Worm (Caenorhabditis elegans) whole organism, young adult: ENCODE measurements around the gene C05C12.5.

Source experiments
- B0261.1 ChIP-seq: sonication (generic microtip); optimal IDR thresholded peaks from 2 replicates; lab custom pipeline; 2016; ENCODE audit warnings: mild to moderate bottlenecking, missing genetic modification characterization, moderate library complexity, missing compliant biosample characterization
- C17E4.6 ChIP-seq: fragments of 200-800 bp; sonication (Bioruptor generic); IDR thresholded peaks from 2 replicates; pipeline ENCODE4 v1.3.6; 2022; ENCODE audit warnings: missing genetic modification reagents, missing genetic modification characterization, missing compliant biosample characterization
- F22D6.2 ChIP-seq: sonication (generic microtip); optimal IDR thresholded peaks from 2 replicates; lab custom pipeline; 2016; ENCODE audit warnings: mild to moderate bottlenecking, missing genetic modification characterization, missing compliant biosample characterization
- F39B2.1 ChIP-seq: fragments of 200-800 bp; sonication (Bioruptor generic); IDR thresholded peaks from 2 replicates; pipeline ENCODE4 v1.3.6; 2022; ENCODE audit warnings: missing genetic modification reagents, missing genetic modification characterization, missing compliant biosample characterization
- F52B5.7 ChIP-seq: sonication (generic microtip); optimal IDR thresholded peaks from 2 replicates; lab custom pipeline; 2016; ENCODE audit warnings: mild to moderate bottlenecking, missing genetic modification characterization, missing compliant biosample characterization
- T07F8.4 ChIP-seq: sonication (generic microtip); optimal IDR thresholded peaks from 2 replicates; lab custom pipeline; 2016; ENCODE audit warnings: mild to moderate bottlenecking, missing genetic modification characterization, moderate library complexity, missing compliant biosample characterization
- ZK185.1 ChIP-seq: sonication (generic microtip); optimal IDR thresholded peaks from 2 replicates; lab custom pipeline; 2016; ENCODE audit warnings: mild to moderate bottlenecking, missing genetic modification characterization, missing compliant biosample characterization; ENCODE audit not compliant: poor library complexity, severe bottlenecking
- akir-1 ChIP-seq: fragments of 200-800 bp; sonication (Bioruptor generic); optimal IDR thresholded peaks from 2 replicates; lab custom pipeline; 2018; ENCODE audit warnings: mild to moderate bottlenecking, missing genetic modification characterization, moderate library complexity, missing compliant biosample characterization
- atf-7 ChIP-seq: sonication (generic microtip); optimal IDR thresholded peaks from 2 replicates; lab custom pipeline; 2017; ENCODE audit warnings: mild to moderate bottlenecking, missing genetic modification characterization, missing compliant biosample characterization
- attf-3 ChIP-seq: fragments of 200-800 bp; sonication (Bioruptor generic); conservative IDR thresholded peaks from 2 replicates; pipeline ENCODE4 v1.3.6; 2022; ENCODE audit warnings: missing genetic modification reagents, missing genetic modification characterization, missing compliant biosample characterization
- attf-6 ChIP-seq: fragments of 200-800 bp; sonication (Bioruptor generic); IDR thresholded peaks from 2 replicates; pipeline ENCODE4 v1.3.6; 2022; ENCODE audit warnings: missing genetic modification reagents, missing genetic modification characterization, missing compliant biosample characterization
- cebp-1 ChIP-seq, 2 experiments: fragments of 200-800 bp in 1 of 2; sonication (Bioruptor generic) in 1 of 2; sonication (generic microtip) in 1 of 2; IDR thresholded peaks in 1 of 2; optimal IDR thresholded peaks in 1 of 2; 2 replicates each; pipeline versions ENCODE4 v1.3.6 to Lab custom; 2017 to 2022; ENCODE audit warnings: missing compliant biosample characterization in 2 of 2, missing genetic modification characterization in 2 of 2, mild to moderate bottlenecking in 1 of 2, missing genetic modification reagents in 1 of 2, moderate library complexity in 1 of 2
- ceh-100 ChIP-seq: fragments of 200-800 bp; sonication (Bioruptor generic); IDR thresholded peaks from 2 replicates; pipeline ENCODE4 v1.3.6; 2022; ENCODE audit warnings: missing genetic modification reagents, missing genetic modification characterization, missing compliant biosample characterization
- ceh-27 ChIP-seq: fragments of 200-800 bp; sonication (Bioruptor generic); optimal IDR thresholded peaks from 2 replicates; lab custom pipeline; 2018; ENCODE audit warnings: mild to moderate bottlenecking, missing genetic modification characterization, moderate library complexity, missing compliant biosample characterization
- ceh-40 ChIP-seq: fragments of 200-800 bp; sonication (Bioruptor generic); IDR thresholded peaks from 2 replicates; pipeline ENCODE4 v1.3.6; 2022; ENCODE audit warnings: missing genetic modification characterization, missing compliant biosample characterization
- die-1 ChIP-seq: sonication (generic microtip); optimal IDR thresholded peaks from 2 replicates; lab custom pipeline; 2016; ENCODE audit warnings: missing genotype, mild to moderate bottlenecking, missing genetic modification characterization, missing compliant biosample characterization
- dox-1 ChIP-seq: fragments of 200-800 bp; sonication (Bioruptor generic); IDR thresholded peaks from 2 replicates; pipeline ENCODE4 v1.3.6; 2022; ENCODE audit warnings: missing genetic modification reagents, missing genetic modification characterization, missing compliant biosample characterization
- dpl-1 ChIP-seq: fragments of 150-350 bp; optimal IDR thresholded peaks from 2 replicates; lab custom pipeline; 2014; ENCODE audit warnings: missing biosample characterization, missing genetic modification reagents, missing genetic modification characterization
- efl-1 ChIP-seq: fragments of 150-350 bp; optimal IDR thresholded peaks from 2 replicates; lab custom pipeline; 2014; ENCODE audit warnings: missing biosample characterization, missing genetic modification reagents, missing genetic modification characterization
- ets-4 ChIP-seq: fragments of 200-800 bp; sonication (Bioruptor generic); optimal IDR thresholded peaks from 2 replicates; lab custom pipeline; 2018; ENCODE audit warnings: mild to moderate bottlenecking, missing genetic modification characterization, missing compliant biosample characterization
- gei-17 ChIP-seq: fragments of 200-800 bp; sonication (Bioruptor generic); optimal IDR thresholded peaks from 2 replicates; lab custom pipeline; 2018; ENCODE audit warnings: mild to moderate bottlenecking, missing genetic modification characterization, missing compliant biosample characterization
- hlh-26 ChIP-seq: fragments of 200-800 bp; sonication (Bioruptor generic); conservative IDR thresholded peaks from 2 replicates; pipeline ENCODE4 v1.3.6; 2022; ENCODE audit warnings: missing genetic modification reagents, missing genetic modification characterization, missing compliant biosample characterization
- hmg-1.2 ChIP-seq: fragments of 200-800 bp; sonication (Bioruptor generic); IDR thresholded peaks from 2 replicates; pipeline ENCODE4 v1.3.6; 2022; ENCODE audit warnings: missing genetic modification reagents, missing genetic modification characterization, missing compliant biosample characterization
- let-607 ChIP-seq, 2 experiments: fragments of 200-800 bp in 1 of 2; sonication (Bioruptor generic) in 1 of 2; sonication (generic microtip) in 1 of 2; optimal IDR thresholded peaks; 2 replicates each; lab custom pipeline; 2016 to 2018; ENCODE audit warnings: mild to moderate bottlenecking in 2 of 2, missing compliant biosample characterization in 2 of 2, missing genetic modification characterization in 2 of 2, moderate library complexity in 2 of 2, missing genotype in 1 of 2
- lin-35 ChIP-seq, 3 experiments: fragments of 150-350 bp in 2 of 3; sonication (generic microtip) in 1 of 3; optimal IDR thresholded peaks; 2 replicates each; lab custom pipeline; 2014 to 2018; ENCODE audit warnings: missing biosample characterization in 3 of 3, missing genetic modification characterization in 3 of 3, missing genetic modification reagents in 3 of 3
- lsl-1 ChIP-seq: fragments of 200-800 bp; sonication (Bioruptor generic); optimal IDR thresholded peaks from 2 replicates; lab custom pipeline; 2018; ENCODE audit warnings: mild to moderate bottlenecking, missing genetic modification characterization, moderate library complexity, missing compliant biosample characterization
- madf-10 ChIP-seq: sonication (generic microtip); optimal IDR thresholded peaks from 2 replicates; lab custom pipeline; 2016; ENCODE audit warnings: mild to moderate bottlenecking, missing genetic modification characterization, missing compliant biosample characterization
- mcd-1 ChIP-seq: fragments of 200-800 bp; sonication (Bioruptor generic); IDR thresholded peaks from 2 replicates; pipeline ENCODE4 v1.3.6; 2022; ENCODE audit warnings: missing genetic modification reagents, missing genetic modification characterization, missing compliant biosample characterization
- mel-28 ChIP-seq: sonication (generic microtip); optimal IDR thresholded peaks from 2 replicates; lab custom pipeline; 2016; ENCODE audit warnings: borderline replicate concordance, mild to moderate bottlenecking, missing genetic modification characterization, missing compliant biosample characterization
- nfya-1 ChIP-seq: sonication (generic microtip); optimal IDR thresholded peaks from 2 replicates; lab custom pipeline; 2017; ENCODE audit warnings: antibody characterized with exemption, missing compliant biosample characterization, missing genetic modification characterization, borderline replicate concordance; ENCODE audit not compliant: insufficient read depth
- nhr-179 ChIP-seq: sonication (generic microtip); optimal IDR thresholded peaks from 2 replicates; lab custom pipeline; 2016; ENCODE audit warnings: mild to moderate bottlenecking, missing genetic modification characterization, missing compliant biosample characterization
- nhr-27 ChIP-seq: fragments of 200-800 bp; sonication (Bioruptor generic); optimal IDR thresholded peaks from 2 replicates; lab custom pipeline; 2018; ENCODE audit warnings: mild to moderate bottlenecking, missing genetic modification characterization, moderate library complexity, missing compliant biosample characterization
- nhr-80 ChIP-seq: sonication (generic microtip); optimal IDR thresholded peaks from 2 replicates; lab custom pipeline; 2016; ENCODE audit warnings: missing genetic modification characterization, missing compliant biosample characterization
- rpc-1 ChIP-seq, 2 experiments: fragments of 150-350 bp in 1 of 2; sonication (generic microtip) in 1 of 2; optimal IDR thresholded peaks; 2 replicates each; lab custom pipeline; 2014 to 2018; ENCODE audit warnings: missing biosample characterization in 1 of 2, missing genetic modification characterization in 1 of 2, missing genetic modification reagents in 1 of 2, missing genotype in 1 of 2
- sea-2 ChIP-seq: fragments of 200-800 bp; sonication (Bioruptor generic); IDR thresholded peaks from 2 replicates; pipeline ENCODE4 v1.3.6; 2022; ENCODE audit warnings: missing genetic modification characterization, missing compliant biosample characterization
- snpc-3.4 ChIP-seq: sonication (generic microtip); optimal IDR thresholded peaks from 2 replicates; lab custom pipeline; 2017; ENCODE audit warnings: missing genetic modification characterization, mild to moderate bottlenecking, missing compliant biosample characterization, antibody characterized with exemption, moderate library complexity, missing genotype, missing genetic modification reagents
- snpc-4 ChIP-seq, 5 experiments: fragments of 150-350 bp in 1 of 5; sonication (generic microtip) in 4 of 5; optimal IDR thresholded peaks; 2 replicates each; lab custom pipeline; 2014 to 2018; ENCODE audit warnings: missing genetic modification characterization in 5 of 5, missing biosample characterization in 3 of 5, antibody characterized with exemption in 2 of 5, mild to moderate bottlenecking in 2 of 5, missing compliant biosample characterization in 2 of 5, missing genotype in 2 of 5, moderate library complexity in 2 of 5, missing genetic modification reagents in 1 of 5
- tbp1 ChIP-seq: fragments of 200-800 bp; sonication (Bioruptor generic); optimal IDR thresholded peaks from 2 replicates; lab custom pipeline; 2018; ENCODE audit warnings: mild to moderate bottlenecking, missing genetic modification characterization, missing compliant biosample characterization
- unc-62 ChIP-seq: fragments of 150-350 bp; optimal IDR thresholded peaks from 2 replicates; lab custom pipeline; 2014; ENCODE audit warnings: missing biosample characterization, missing genetic modification reagents, missing genetic modification characterization
- zfh-2 ChIP-seq: fragments of 200-800 bp; sonication (Bioruptor generic); conservative IDR thresholded peaks from 2 replicates; pipeline ENCODE4 v1.3.6; 2022; ENCODE audit warnings: missing genetic modification reagents, missing genetic modification characterization, missing compliant biosample characterization
- ztf-22 ChIP-seq: fragments of 200-800 bp; sonication (Bioruptor generic); optimal IDR thresholded peaks from 2 replicates; lab custom pipeline; 2018; ENCODE audit warnings: mild to moderate bottlenecking, missing genetic modification characterization, moderate library complexity, missing compliant biosample characterization
- ztf-25 ChIP-seq: fragments of 200-800 bp; sonication (Bioruptor generic); IDR thresholded peaks from 2 replicates; pipeline ENCODE4 v1.3.6; 2022; ENCODE audit warnings: missing genetic modification reagents, missing genetic modification characterization, missing compliant biosample characterization

C05C12.5 gene

ce11 chrIV:11296787-11297186, 35.8 kb upstream of the C05C12.5 start, which contains the start of gene mttu-1:
Gene mttu-1, minus strand, starts transcription at chrIV:11296887.
- TF ChIP-seq nhr-179: no peak
- TF ChIP-seq mcd-1 (GFP tag; lab: Robert Waterston, UW): no peak
- TF ChIP-seq ZK185.1 (tag; lab: Kevin White, UChicago): no peak

- TF ChIP-seq dox-1 (GFP tag; lab: Robert Waterston, UW) (peak; percentile 62), snpc-4 (GFP tag; optimal IDR thresholded peaks at IDR 0.05; lab: Kevin White, UChicago) (no peak), snpc-4 (tag; optimal IDR thresholded peaks at IDR 0.05; lab: Kevin White, UChicago) (no peak), B0261.1 (tag; lab: Kevin White, UChicago) (no peak), ets-4 (GFP tag; lab: Kevin White, UChicago) (peak; percentile 46), dpl-1 (GFP tag; lab: Kevin White, UChicago) (no peak), nhr-80 (peak; percentile 91), efl-1 (GFP tag; lab: Kevin White, UChicago) (no peak), tbp1 (GFP tag; lab: Kevin White, UChicago) (peak; percentile 21), cebp-1 (GFP tag; IDR thresholded peaks at IDR 0.05; lab: Robert Waterston, UW) (no peak), cebp-1 (tag; optimal IDR thresholded peaks at IDR 0.05; lab: Kevin White, UChicago) (peak; percentile 32)
- TF ChIP-seq, all 124 proteins: peak for 5
Measured at ce11 chrIV:11288965-11289364, 28.0 kb upstream of the C05C12.5 start.

ce11 chrIV:11287511-11287910, 26.5 kb upstream of the C05C12.5 start, which contains the start of gene F54D1.6:
Gene F54D1.6, plus strand, starts transcription at chrIV:11287811.
- TF ChIP-seq unc-62 (GFP tag; lab: Kevin White, UChicago): no peak
- no peak for TF ChIP-seq atf-7
- no peak for TF ChIP-seq F39B2.1
- TF ChIP-seq let-607 (tag; optimal IDR thresholded peaks at IDR 0.05; lab: Kevin White, UChicago): no peak
- no peak for TF ChIP-seq die-1 (tag; lab: Kevin White, UChicago)
- no peak for TF ChIP-seq rpc-1 (optimal IDR thresholded peaks at IDR 0.05; lab: Kevin White, UChicago)
- no peak for TF ChIP-seq rpc-1 (tag; optimal IDR thresholded peaks at IDR 0.05; lab: Kevin White, UChicago)
- no peak for TF ChIP-seq lsl-1 (GFP tag; lab: Kevin White, UChicago)
- TF ChIP-seq sea-2 (GFP tag; lab: Robert Waterston, UW): no peak
- no peak for TF ChIP-seq akir-1 (GFP tag; lab: Kevin White, UChicago)
- TF ChIP-seq F22D6.2 (tag; lab: Kevin White, UChicago): no peak
- no peak for TF ChIP-seq snpc-3.4
- TF ChIP-seq ceh-100 (GFP tag; lab: Robert Waterston, UW): no peak
- no peak for TF ChIP-seq T07F8.4 (tag; lab: Kevin White, UChicago)
- TF ChIP-seq nhr-27 (tag; lab: Kevin White, UChicago): no peak
- TF ChIP-seq nfya-1 (tag; lab: Kevin White, UChicago): no peak

ce11 chrIV:11286112-11286511, 25.1 kb upstream of the C05C12.5 start:
- TF ChIP-seq attf-6 (GFP tag; lab: Robert Waterston, UW) (no peak), ceh-40 (GFP tag; lab: Robert Waterston, UW) (no peak), F52B5.7 (tag; lab: Kevin White, UChicago) (no peak), lin-35 (GFP tag; optimal IDR thresholded peaks at IDR 0.05; lab: Kevin White, UChicago) (no peak), hlh-26 (GFP tag; lab: Robert Waterston, UW) (no peak), mel-28 (no peak), ceh-27 (GFP tag; lab: Kevin White, UChicago) (no peak), gei-17 (GFP tag; lab: Kevin White, UChicago) (no peak), C17E4.6 (GFP tag; lab: Robert Waterston, UW) (no peak), attf-3 (GFP tag; lab: Robert Waterston, UW) (no peak), atf-7 (no peak), hmg-1.2 (no peak), ztf-25 (GFP tag; lab: Robert Waterston, UW) (no peak), madf-10 (no peak), zfh-2 (no peak), rpc-1 (optimal IDR thresholded peaks at IDR 0.05; lab: Kevin White, UChicago) (no peak), rpc-1 (tag; optimal IDR thresholded peaks at IDR 0.05; lab: Kevin White, UChicago) (no peak), ztf-22 (no peak)
